Worm (Caenorhabditis elegans) whole organism, L1 larva: ENCODE data around the gene F37C12.14.

Experiments
- C34B4.2 ChIP-seq: sonication (generic microtip); optimal IDR thresholded peaks from 2 replicates; lab custom pipeline; 2017; ENCODE audit warnings: mild to moderate bottlenecking, missing genetic modification characterization, missing compliant biosample characterization
- F16B12.6 ChIP-seq: fragments of 150-350 bp; optimal IDR thresholded peaks from 2 replicates; lab custom pipeline; 2014; ENCODE audit warnings: missing biosample characterization, missing genetic modification characterization
- Y116A8C.19 ChIP-seq: sonication (generic microtip); optimal IDR thresholded peaks from 2 replicates; lab custom pipeline; 2016; ENCODE audit warnings: missing compliant biosample characterization, missing genetic modification characterization, borderline replicate concordance
- aha-1 ChIP-seq: fragments of 150-350 bp; optimal IDR thresholded peaks from 2 replicates; lab custom pipeline; 2014; ENCODE audit warnings: missing biosample characterization, missing genetic modification characterization
- alr-1 ChIP-seq: fragments of 200-800 bp; sonication (Bioruptor generic); optimal IDR thresholded peaks from 2 replicates; lab custom pipeline; 2018; ENCODE audit warnings: borderline replicate concordance, mild to moderate bottlenecking, missing genetic modification characterization, missing compliant biosample characterization
- aly-2 ChIP-seq: fragments of 150-350 bp; optimal IDR thresholded peaks from 2 replicates; lab custom pipeline; 2014; ENCODE audit warnings: missing biosample characterization, missing genetic modification characterization
- ceh-63 ChIP-seq: fragments of 200-800 bp; sonication (Bioruptor generic); optimal IDR thresholded peaks from 2 replicates; lab custom pipeline; 2018; ENCODE audit warnings: mild to moderate bottlenecking, missing genetic modification characterization, missing compliant biosample characterization
- ceh-8 ChIP-seq: fragments of 200-800 bp; sonication (Bioruptor generic); optimal IDR thresholded peaks from 2 replicates; lab custom pipeline; 2018; ENCODE audit warnings: mild to moderate bottlenecking, missing genetic modification characterization, moderate library complexity, missing compliant biosample characterization
- ceh-82 ChIP-seq, 3 experiments: fragments of 150-350 bp in 1 of 3; sonication (generic microtip) in 2 of 3; optimal IDR thresholded peaks; 2 replicates each; lab custom pipeline; 2014 to 2017; ENCODE audit warnings: missing biosample characterization in 3 of 3, missing genetic modification characterization in 3 of 3
- efl-1 ChIP-seq, 4 experiments: fragments of 150-350 bp; optimal IDR thresholded peaks in 3 of 4; peaks in 1 of 4; 1 replicate in 1 of 4; 2 replicates in 3 of 4; lab custom pipeline; 2014; ENCODE audit warnings: missing biosample characterization in 2 of 4, missing genetic modification characterization in 2 of 4, missing genetic modification reagents in 2 of 4
- egl-13 ChIP-seq: sonication (generic microtip); optimal IDR thresholded peaks from 2 replicates; lab custom pipeline; 2016; ENCODE audit warnings: missing genotype, missing genetic modification reagents, missing genetic modification characterization, missing compliant biosample characterization
- egl-27 ChIP-seq, 2 experiments: fragments of 150-350 bp in 1 of 2; sonication (generic microtip); optimal IDR thresholded peaks; 3 replicates each; lab custom pipeline; 2017 to 2018; ENCODE audit warnings: missing biosample characterization in 2 of 2, missing genetic modification characterization in 2 of 2, missing genetic modification reagents in 2 of 2
- elt-2 ChIP-seq: sonication (generic microtip); optimal IDR thresholded peaks from 2 replicates; lab custom pipeline; 2016; ENCODE audit warnings: missing genetic modification characterization, mild to moderate bottlenecking, inconsistent platforms, missing compliant biosample characterization, missing genetic modification reagents
- ets-5 ChIP-seq: fragments of 200-800 bp; sonication (Bioruptor generic); IDR thresholded peaks from 2 replicates; pipeline ENCODE4 v1.3.6; 2022; ENCODE audit warnings: missing genetic modification characterization, missing compliant biosample characterization
- fkh-10 ChIP-seq: sonication (generic microtip); optimal IDR thresholded peaks from 2 replicates; lab custom pipeline; 2017; ENCODE audit warnings: missing biosample characterization, missing genetic modification reagents, missing genetic modification characterization
- hpl-2 ChIP-seq: fragments of 150-350 bp; optimal IDR thresholded peaks from 2 replicates; lab custom pipeline; 2014; ENCODE audit warnings: missing biosample characterization, missing genetic modification reagents, missing genetic modification characterization
- lin-14 ChIP-seq: fragments of 200-800 bp; sonication (Bioruptor generic); optimal IDR thresholded peaks from 2 replicates; lab custom pipeline; 2018; ENCODE audit warnings: mild to moderate bottlenecking, missing genetic modification characterization, moderate library complexity, missing compliant biosample characterization
- mdl-1 ChIP-seq, 2 experiments: fragments of 150-350 bp; optimal IDR thresholded peaks; 2 replicates each; lab custom pipeline; 2014 to 2017; ENCODE audit warnings: missing biosample characterization in 2 of 2, missing genetic modification characterization in 2 of 2, inconsistent platforms in 1 of 2
- mef-2 ChIP-seq: fragments of 150-350 bp; optimal IDR thresholded peaks from 2 replicates; lab custom pipeline; 2014; ENCODE audit warnings: missing biosample characterization, missing genetic modification characterization
- nhr-11 ChIP-seq: fragments of 150-350 bp; optimal IDR thresholded peaks from 2 replicates; lab custom pipeline; 2014; ENCODE audit warnings: missing biosample characterization, missing genetic modification characterization
- nhr-12 ChIP-seq: sonication (generic microtip); optimal IDR thresholded peaks from 2 replicates; lab custom pipeline; 2017; ENCODE audit warnings: missing biosample characterization, missing genetic modification characterization
- nhr-19 ChIP-seq: fragments of 200-800 bp; sonication (Bioruptor generic); conservative IDR thresholded peaks from 2 replicates; pipeline ENCODE4 v1.3.6; 2022; ENCODE audit warnings: missing genetic modification characterization, missing compliant biosample characterization
- nhr-77 ChIP-seq: fragments of 150-350 bp; optimal IDR thresholded peaks from 2 replicates; lab custom pipeline; 2014; ENCODE audit warnings: missing biosample characterization, missing genetic modification characterization
- nhr-90 ChIP-seq: sonication (generic microtip); optimal IDR thresholded peaks from 2 replicates; lab custom pipeline; 2016; ENCODE audit warnings: mild to moderate bottlenecking, missing genetic modification characterization, missing compliant biosample characterization; ENCODE audit not compliant: poor library complexity
- pag-3 ChIP-seq: sonication (generic microtip); optimal IDR thresholded peaks from 2 replicates; lab custom pipeline; 2017; ENCODE audit warnings: missing genetic modification characterization, mild to moderate bottlenecking, missing compliant biosample characterization, antibody characterized with exemption, borderline replicate concordance; ENCODE audit not compliant: insufficient read depth
- pax-3 ChIP-seq: fragments of 200-800 bp; sonication (Bioruptor generic); optimal IDR thresholded peaks from 2 replicates; lab custom pipeline; 2018; ENCODE audit warnings: mild to moderate bottlenecking, missing genetic modification characterization, moderate library complexity, missing compliant biosample characterization
- rnt-1 ChIP-seq: sonication (generic microtip); optimal IDR thresholded peaks from 2 replicates; lab custom pipeline; 2016; ENCODE audit warnings: mild to moderate bottlenecking, missing genetic modification characterization, moderate library complexity, missing compliant biosample characterization
- skn-1 ChIP-seq: fragments of 150-350 bp; optimal IDR thresholded peaks from 2 replicates; lab custom pipeline; 2014; ENCODE audit warnings: missing biosample characterization, missing genetic modification characterization
- snpc-4 ChIP-seq: fragments of 150-350 bp; optimal IDR thresholded peaks from 2 replicates; lab custom pipeline; 2014; ENCODE audit warnings: missing biosample characterization, missing genetic modification characterization
- snu-23 ChIP-seq: sonication (generic microtip); optimal IDR thresholded peaks from 2 replicates; lab custom pipeline; 2016; ENCODE audit warnings: missing genetic modification characterization, missing compliant biosample characterization
- sox-4 ChIP-seq: sonication (generic microtip); optimal IDR thresholded peaks from 2 replicates; lab custom pipeline; 2016; ENCODE audit warnings: missing genetic modification characterization, missing compliant biosample characterization
- sptf-1 ChIP-seq: fragments of 150-350 bp; optimal IDR thresholded peaks from 2 replicates; lab custom pipeline; 2014; ENCODE audit warnings: missing biosample characterization, missing genetic modification characterization
- swsn-7 ChIP-seq: sonication (generic microtip); optimal IDR thresholded peaks from 2 replicates; lab custom pipeline; 2016; ENCODE audit warnings: missing genetic modification characterization, missing compliant biosample characterization
- tlp-1 ChIP-seq: fragments of 150-350 bp; optimal IDR thresholded peaks from 2 replicates; lab custom pipeline; 2014; ENCODE audit warnings: missing biosample characterization, missing genetic modification characterization
- unc-30 ChIP-seq: sonication (generic microtip); optimal IDR thresholded peaks from 2 replicates; lab custom pipeline; 2017; ENCODE audit warnings: missing biosample characterization, missing genetic modification characterization
- unc-62 ChIP-seq: fragments of 150-350 bp; optimal IDR thresholded peaks from 2 replicates; lab custom pipeline; 2014; ENCODE audit warnings: missing biosample characterization, missing genetic modification reagents, missing genetic modification characterization
- unc-86 ChIP-seq: sonication (generic microtip); optimal IDR thresholded peaks from 2 replicates; lab custom pipeline; 2016; ENCODE audit warnings: missing genetic modification characterization, missing compliant biosample characterization
- vab-15 ChIP-seq: sonication (generic microtip); optimal IDR thresholded peaks from 2 replicates; lab custom pipeline; 2017; ENCODE audit warnings: missing genotype, mild to moderate bottlenecking, missing genetic modification characterization, missing compliant biosample characterization
- xbp-1 ChIP-seq: sonication (generic microtip); optimal IDR thresholded peaks from 2 replicates; lab custom pipeline; 2016; ENCODE audit warnings: missing genetic modification characterization, missing compliant biosample characterization
- zag-1 ChIP-seq: fragments of 150-350 bp; optimal IDR thresholded peaks from 2 replicates; lab custom pipeline; 2014; ENCODE audit warnings: missing biosample characterization, missing genetic modification characterization
- zip-4 ChIP-seq: fragments of 200-800 bp; sonication (Bioruptor generic); optimal IDR thresholded peaks from 2 replicates; lab custom pipeline; 2018; ENCODE audit warnings: mild to moderate bottlenecking, missing genetic modification characterization, moderate library complexity, missing compliant biosample characterization

Gene F37C12.14

ce11 chrIII:7150162-7150561 is 35.2 kb downstream of the F37C12.14 start:
- TF ChIP-seq swsn-7 (tag; lab: Kevin White, UChicago), result no peak
- TF ChIP-seq F16B12.6 (tag; lab: Kevin White, UChicago), result no peak
- no peak for TF ChIP-seq unc-86
- TF ChIP-seq alr-1 (tag; lab: Kevin White, UChicago), result no peak
- TF ChIP-seq C34B4.2, result no peak
- TF ChIP-seq pax-3 (tag; lab: Kevin White, UChicago), result no peak
- no peak for TF ChIP-seq efl-1 (optimal IDR thresholded peaks at IDR 0.05; lab: Kevin White, UChicago)
- TF ChIP-seq efl-1 (GFP tag; optimal IDR thresholded peaks at IDR 0.05 in 1 of 2; lab: Kevin White, UChicago), result no peak
- no peak for TF ChIP-seq ceh-63 (GFP tag; lab: Kevin White, UChicago)
- TF ChIP-seq mef-2, result no peak
- TF ChIP-seq snu-23 (GFP tag; lab: Kevin White, UChicago), result no peak
- TF ChIP-seq egl-27 (tag; optimal IDR thresholded peaks at IDR 0.05; lab: Kevin White, UChicago), result no peak
- no peak for TF ChIP-seq nhr-90 (tag; lab: Kevin White, UChicago)
- no peak for TF ChIP-seq xbp-1 (tag; lab: Kevin White, UChicago)
- TF ChIP-seq elt-2 (tag; lab: Kevin White, UChicago), result no peak
- TF ChIP-seq zip-4 (GFP tag; lab: Kevin White, UChicago), result no peak
- no peak for TF ChIP-seq sox-4 (tag; lab: Kevin White, UChicago)

- TF ChIP-seq efl-1 (optimal IDR thresholded peaks at IDR 0.05; lab: Kevin White, UChicago) (no peak), efl-1 (GFP tag; optimal IDR thresholded peaks at IDR 0.05 in 1 of 2; lab: Kevin White, UChicago) (peak in 1 of 2 experiments; percentile 86), pag-3 (tag; lab: Kevin White, UChicago) (no peak), unc-86 (no peak)
Observed at ce11 chrIII:7148191-7148590, 37.2 kb downstream of the F37C12.14 start.

ce11 chrIII:7146341-7146740 is 39.0 kb downstream of the F37C12.14 start:
- TF ChIP-seq nhr-19 (GFP tag; lab: Robert Waterston, UW), result no peak
- no peak for TF ChIP-seq nhr-77 (tag; lab: Kevin White, UChicago)
- TF ChIP-seq elt-2 (tag; lab: Kevin White, UChicago), result no peak
- TF ChIP-seq nhr-11 (tag; lab: Kevin White, UChicago), result no peak
- TF ChIP-seq skn-1 (tag; lab: Kevin White, UChicago), result no peak
- no peak for TF ChIP-seq xbp-1 (tag; lab: Kevin White, UChicago)
- TF ChIP-seq snu-23 (GFP tag; lab: Kevin White, UChicago), result no peak
- TF ChIP-seq mdl-1 (tag; optimal IDR thresholded peaks at IDR 0.05; lab: Kevin White, UChicago), result no peak

- TF ChIP-seq ceh-8 (GFP tag; lab: Kevin White, UChicago) (peak; percentile 13), lin-14 (peak; percentile 35), fkh-10 (GFP tag; lab: Kevin White, UChicago) (no peak)
Observed at ce11 chrIII:7144749-7145148, 40.6 kb downstream of the F37C12.14 start, which contains the start of gene glr-2. Gene glr-2 (minus strand): TSS chrIII:7144959.

- TF ChIP-seq snpc-4 (tag; lab: Kevin White, UChicago) (peak; percentile 96), aly-2 (tag; lab: Kevin White, UChicago) (no peak), rnt-1 (tag; lab: Kevin White, UChicago) (peak; percentile 33), Y116A8C.19 (tag; lab: Kevin White, UChicago) (no peak), sptf-1 (no peak), swsn-7 (tag; lab: Kevin White, UChicago) (peak; percentile 56), ceh-82 (tag; optimal IDR thresholded peaks at IDR 0.05; lab: Kevin White, UChicago) (no peak), C34B4.2 (no peak), elt-2 (tag; lab: Kevin White, UChicago) (peak; percentile 41), zag-1 (tag; lab: Kevin White, UChicago) (no peak), pax-3 (tag; lab: Kevin White, UChicago) (no peak), mdl-1 (tag; optimal IDR thresholded peaks at IDR 0.05; lab: Kevin White, UChicago) (no peak), vab-15 (tag; lab: Kevin White, UChicago) (no peak), egl-27 (tag; optimal IDR thresholded peaks at IDR 0.05; lab: Kevin White, UChicago) (peak in 1 of 2 experiments; percentile 12), tlp-1 (tag; lab: Kevin White, UChicago) (no peak), unc-30 (tag; lab: Kevin White, UChicago) (no peak), sox-4 (tag; lab: Kevin White, UChicago) (no peak), hpl-2 (GFP tag; lab: Kevin White, UChicago) (no peak), fkh-10 (GFP tag; lab: Kevin White, UChicago) (no peak), unc-62 (GFP tag; lab: Kevin White, UChicago) (no peak), nhr-12 (tag; lab: Kevin White, UChicago) (no peak), efl-1 (optimal IDR thresholded peaks at IDR 0.05; lab: Kevin White, UChicago) (peak in 1 of 2 experiments; percentile 41), efl-1 (GFP tag; optimal IDR thresholded peaks at IDR 0.05 in 1 of 2; lab: Kevin White, UChicago) (peak in 1 of 2 experiments; percentile 50), egl-13 (tag; lab: Kevin White, UChicago) (no peak), pag-3 (tag; lab: Kevin White, UChicago) (no peak), ets-5 (no peak), aha-1 (tag; lab: Kevin White, UChicago) (no peak)
Observed at ce11 chrIII:7142172-7142601, 43.2 kb downstream of the F37C12.14 start.
